Worm (Caenorhabditis elegans) whole organism, L2 larva: ENCODE results near the gene C16B8.3.
A peak's percentile ranks its signal among the peaks of the same experiment; 100 is the strongest.

Experiments used
- C34F6.9 ChIP-seq: fragments of 150-350 bp; optimal IDR thresholded peaks from 2 replicates; lab custom pipeline; 2014; ENCODE audit warnings: missing biosample characterization, missing genetic modification characterization
- F13H6.1 ChIP-seq: sonication (generic microtip); optimal IDR thresholded peaks from 2 replicates; lab custom pipeline; 2016; ENCODE audit warnings: missing genetic modification characterization, missing compliant biosample characterization
- R02D3.7 ChIP-seq: fragments of 150-350 bp; optimal IDR thresholded peaks from 2 replicates; lab custom pipeline; 2014; ENCODE audit warnings: missing biosample characterization, missing genetic modification characterization
- Y55F3AM.14 ChIP-seq: fragments of 200-800 bp; sonication (Bioruptor generic); optimal IDR thresholded peaks from 2 replicates; lab custom pipeline; 2018; ENCODE audit warnings: mild to moderate bottlenecking, missing genetic modification characterization, missing compliant biosample characterization
- ZK546.5 ChIP-seq: sonication (generic microtip); optimal IDR thresholded peaks from 2 replicates; lab custom pipeline; 2017; ENCODE audit warnings: missing biosample characterization, missing genetic modification characterization
- alr-1 ChIP-seq: fragments of 150-350 bp; optimal IDR thresholded peaks from 2 replicates; lab custom pipeline; 2014; ENCODE audit warnings: missing biosample characterization, missing genetic modification characterization
- aly-2 ChIP-seq: fragments of 150-350 bp; optimal IDR thresholded peaks from 2 replicates; lab custom pipeline; 2014; ENCODE audit warnings: missing biosample characterization, missing genetic modification characterization
- ama-1 ChIP-seq: fragments of 150-350 bp; optimal IDR thresholded peaks from 2 replicates; lab custom pipeline; 2018; ENCODE audit warnings: inconsistent platforms
- blmp-1 ChIP-seq: sonication (generic microtip); optimal IDR thresholded peaks from 2 replicates; lab custom pipeline; 2017; ENCODE audit warnings: missing genetic modification characterization, mild to moderate bottlenecking, missing compliant biosample characterization, antibody characterized with exemption, moderate library complexity; ENCODE audit not compliant: insufficient read depth
- ceh-16 ChIP-seq: fragments of 150-350 bp; optimal IDR thresholded peaks from 2 replicates; lab custom pipeline; 2014; ENCODE audit warnings: missing biosample characterization, missing genetic modification characterization
- ceh-82 ChIP-seq: fragments of 150-350 bp; optimal IDR thresholded peaks from 2 replicates; lab custom pipeline; 2014; ENCODE audit warnings: missing biosample characterization, missing genetic modification characterization
- crh-2 ChIP-seq: sonication (generic microtip); optimal IDR thresholded peaks from 2 replicates; lab custom pipeline; 2017; ENCODE audit warnings: missing biosample characterization, missing genetic modification characterization
- dmd-4 ChIP-seq: sonication (generic microtip); optimal IDR thresholded peaks from 2 replicates; lab custom pipeline; 2017; ENCODE audit warnings: missing biosample characterization, missing genetic modification characterization
- egl-27 ChIP-seq: sonication (generic microtip); optimal IDR thresholded peaks from 3 replicates; lab custom pipeline; 2017; ENCODE audit warnings: missing biosample characterization, missing genetic modification reagents, missing genetic modification characterization
- elt-1 ChIP-seq: fragments of 150-350 bp; optimal IDR thresholded peaks from 2 replicates; lab custom pipeline; 2014; ENCODE audit warnings: missing biosample characterization, missing genetic modification characterization
- elt-3 ChIP-seq: sonication (generic microtip); optimal IDR thresholded peaks from 2 replicates; lab custom pipeline; 2017; ENCODE audit warnings: missing biosample characterization, missing genetic modification characterization
- fos-1 ChIP-seq: fragments of 150-350 bp; optimal IDR thresholded peaks from 2 replicates; lab custom pipeline; 2014; ENCODE audit warnings: missing biosample characterization, missing genetic modification characterization
- gmeb-1 ChIP-seq: fragments of 150-350 bp; optimal IDR thresholded peaks from 2 replicates; lab custom pipeline; 2014; ENCODE audit warnings: missing biosample characterization, missing genetic modification characterization
- lin-11 ChIP-seq: fragments of 150-350 bp; sonication (generic microtip); optimal IDR thresholded peaks from 2 replicates; lab custom pipeline; 2014; ENCODE audit warnings: missing biosample characterization, missing genetic modification characterization, inconsistent platforms, mixed read lengths
- lin-13 ChIP-seq: fragments of 150-350 bp; optimal IDR thresholded peaks from 2 replicates; lab custom pipeline; 2014; ENCODE audit warnings: missing biosample characterization, missing genetic modification reagents, missing genetic modification characterization
- lin-39 ChIP-seq: fragments of 150-350 bp; optimal IDR thresholded peaks from 2 replicates; lab custom pipeline; 2014; ENCODE audit warnings: missing biosample characterization, missing genetic modification reagents, missing genetic modification characterization
- lsy-2 ChIP-seq, 2 experiments: fragments of 150-350 bp in 1 of 2; sonication (generic microtip) in 1 of 2; optimal IDR thresholded peaks; 2 replicates each; lab custom pipeline; 2014 to 2017; ENCODE audit warnings: missing biosample characterization in 2 of 2, missing genetic modification characterization in 2 of 2
- mab-5 ChIP-seq: fragments of 150-350 bp; optimal IDR thresholded peaks from 2 replicates; lab custom pipeline; 2014; ENCODE audit warnings: missing biosample characterization, missing genetic modification characterization
- mbf-1 ChIP-seq: sonication (generic microtip); optimal IDR thresholded peaks from 2 replicates; lab custom pipeline; 2017; ENCODE audit warnings: missing biosample characterization, missing genetic modification characterization
- mdl-1 ChIP-seq, 2 experiments: fragments of 150-350 bp in 1 of 2; sonication (generic microtip) in 1 of 2; optimal IDR thresholded peaks; 2 replicates each; lab custom pipeline; 2017; ENCODE audit warnings: missing biosample characterization in 2 of 2, missing genetic modification characterization in 2 of 2
- nhr-10 ChIP-seq: sonication (generic microtip); optimal IDR thresholded peaks from 2 replicates; lab custom pipeline; 2017; ENCODE audit warnings: missing biosample characterization, missing genetic modification characterization
- nhr-11 ChIP-seq: fragments of 150-350 bp; optimal IDR thresholded peaks from 2 replicates; lab custom pipeline; 2014; ENCODE audit warnings: missing biosample characterization, missing genetic modification characterization
- nhr-12 ChIP-seq: fragments of 150-350 bp; optimal IDR thresholded peaks from 2 replicates; lab custom pipeline; 2014; ENCODE audit warnings: missing biosample characterization, missing genetic modification characterization
- nhr-129 ChIP-seq: fragments of 150-350 bp; optimal IDR thresholded peaks from 2 replicates; lab custom pipeline; 2014; ENCODE audit warnings: missing biosample characterization, missing genetic modification characterization
- nhr-21 ChIP-seq: fragments of 150-350 bp; optimal IDR thresholded peaks from 2 replicates; lab custom pipeline; 2014; ENCODE audit warnings: missing biosample characterization, missing genetic modification characterization
- nhr-23 ChIP-seq: fragments of 150-350 bp; optimal IDR thresholded peaks from 2 replicates; lab custom pipeline; 2014; ENCODE audit warnings: missing biosample characterization, missing genetic modification reagents, missing genetic modification characterization
- nhr-237 ChIP-seq: fragments of 150-350 bp; optimal IDR thresholded peaks from 2 replicates; lab custom pipeline; 2014; ENCODE audit warnings: missing biosample characterization, missing genetic modification characterization
- nhr-25 ChIP-seq: fragments of 150-350 bp; sonication (generic microtip); optimal IDR thresholded peaks from 3 replicates; lab custom pipeline; 2014; ENCODE audit warnings: missing biosample characterization, missing genetic modification characterization
- nhr-6 ChIP-seq: fragments of 150-350 bp; optimal IDR thresholded peaks from 2 replicates; lab custom pipeline; 2014; ENCODE audit warnings: missing biosample characterization, missing genetic modification characterization
- nhr-77 ChIP-seq: fragments of 150-350 bp; optimal IDR thresholded peaks from 2 replicates; lab custom pipeline; 2014; ENCODE audit warnings: missing biosample characterization, missing genetic modification characterization
- peb-1 ChIP-seq: fragments of 150-350 bp; optimal IDR thresholded peaks from 2 replicates; lab custom pipeline; 2014; ENCODE audit warnings: missing biosample characterization, missing genetic modification characterization
- sem-4 ChIP-seq: fragments of 150-350 bp; optimal IDR thresholded peaks from 2 replicates; lab custom pipeline; 2014; ENCODE audit warnings: missing biosample characterization, missing genetic modification reagents, missing genetic modification characterization
- skn-1 ChIP-seq: sonication (generic microtip); optimal IDR thresholded peaks from 2 replicates; lab custom pipeline; 2017; ENCODE audit warnings: missing biosample characterization, missing genetic modification characterization
- sma-3 ChIP-seq: sonication (generic microtip); optimal IDR thresholded peaks from 2 replicates; lab custom pipeline; 2016; ENCODE audit warnings: missing genetic modification reagents, missing genetic modification characterization, missing compliant biosample characterization
- sma-9 ChIP-seq, 2 experiments: fragments of 150-350 bp in 1 of 2; sonication (generic microtip) in 1 of 2; optimal IDR thresholded peaks; 2 replicates each; lab custom pipeline; 2014 to 2016; ENCODE audit warnings: missing genetic modification characterization in 2 of 2, mild to moderate bottlenecking in 1 of 2, missing biosample characterization in 1 of 2, missing compliant biosample characterization in 1 of 2, missing genetic modification reagents in 1 of 2, moderate library complexity in 1 of 2
- snpc-4 ChIP-seq: fragments of 150-350 bp; optimal IDR thresholded peaks from 2 replicates; lab custom pipeline; 2014; ENCODE audit warnings: missing biosample characterization, missing genetic modification characterization
- unc-39 ChIP-seq: fragments of 150-350 bp; optimal IDR thresholded peaks from 2 replicates; lab custom pipeline; 2014; ENCODE audit warnings: missing biosample characterization, missing genetic modification characterization
- unc-55 ChIP-seq: fragments of 150-350 bp; sonication (generic microtip); optimal IDR thresholded peaks from 3 replicates; lab custom pipeline; 2014; ENCODE audit warnings: missing biosample characterization, missing genetic modification reagents, missing genetic modification characterization
- unc-62 ChIP-seq: fragments of 150-350 bp; optimal IDR thresholded peaks from 2 replicates; lab custom pipeline; 2014; ENCODE audit warnings: missing biosample characterization, missing genetic modification reagents, missing genetic modification characterization
- zag-1 ChIP-seq: fragments of 150-350 bp; optimal IDR thresholded peaks from 2 replicates; lab custom pipeline; 2014; ENCODE audit warnings: missing biosample characterization, missing genetic modification characterization
- ztf-1 ChIP-seq: fragments of 200-800 bp; sonication (Bioruptor generic); conservative IDR thresholded peaks from 2 replicates; pipeline ENCODE4 v1.3.6; 2022; ENCODE audit warnings: missing genetic modification characterization, missing compliant biosample characterization
- ztf-11 ChIP-seq: sonication (generic microtip); optimal IDR thresholded peaks from 2 replicates; lab custom pipeline; 2017; ENCODE audit warnings: missing biosample characterization, missing genetic modification characterization
- ztf-4 ChIP-seq: fragments of 150-350 bp; optimal IDR thresholded peaks from 2 replicates; lab custom pipeline; 2014; ENCODE audit warnings: missing biosample characterization, missing genetic modification characterization

The C16B8.3 gene

DNA sequence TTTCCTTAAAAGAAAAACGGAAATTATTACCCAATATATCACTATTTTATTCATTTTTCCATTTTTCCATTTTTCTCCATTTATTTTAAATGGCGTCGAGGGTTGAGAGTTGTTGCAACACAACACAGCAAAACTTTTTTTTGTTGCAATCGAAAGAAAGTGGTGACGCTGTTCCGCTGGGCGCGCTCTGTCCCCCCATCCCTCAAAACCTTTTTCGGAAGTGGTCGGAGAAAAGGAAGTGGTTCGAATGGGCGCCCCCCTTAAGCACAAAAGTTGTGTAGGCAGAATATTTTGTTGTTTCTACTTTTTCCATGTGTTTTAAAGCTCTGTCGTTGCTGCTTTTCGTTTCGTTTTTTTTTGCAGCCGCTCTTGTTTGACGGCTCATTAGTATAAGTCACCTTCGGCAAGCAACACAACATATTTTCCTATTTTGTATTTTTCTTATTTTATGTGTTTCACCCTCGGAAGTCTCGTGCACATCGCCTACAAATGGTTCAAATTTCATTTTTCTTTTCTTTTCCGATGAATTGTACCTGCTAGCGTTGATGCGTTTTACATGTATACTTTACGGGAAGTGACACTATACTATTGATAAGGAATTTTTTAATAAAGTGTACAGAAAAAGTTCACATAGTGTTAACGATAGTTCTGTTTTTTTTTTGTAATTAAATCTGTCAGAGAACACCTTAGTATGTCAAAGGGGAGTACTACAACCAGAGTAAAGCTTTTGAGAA lies 49.3 kb upstream of the C16B8.3 start:
- TF ChIP-seq snpc-4 (no peak), alr-1 (no peak), fos-1 (tag; lab: Kevin White, UChicago) (peak; percentile 36), lin-39 (no peak), dmd-4 (tag; lab: Kevin White, UChicago) (no peak), sma-9 (GFP tag; optimal IDR thresholded peaks at IDR 0.05; lab: Kevin White, UChicago) (peak; percentile 23), sma-9 (tag; optimal IDR thresholded peaks at IDR 0.05; lab: Kevin White, UChicago) (no peak)

ce11 chrX:4016113-4016512 lies 47.7 kb upstream of the C16B8.3 start, which contains the start of gene hrg-1:
Gene hrg-1 (minus strand): TSS chrX:4016221.
- no peak for TF ChIP-seq nhr-11 (tag; lab: Kevin White, UChicago)
- TF ChIP-seq nhr-6 (tag; lab: Kevin White, UChicago), result no peak
- no peak for TF ChIP-seq gmeb-1
- TF ChIP-seq unc-55 (GFP tag; lab: Kevin White, UChicago), result peak; percentile 69
- peak; percentile 69 for TF ChIP-seq lin-11 (tag; lab: Kevin White, UChicago)
- no peak for TF ChIP-seq snpc-4
- TF ChIP-seq unc-62 (GFP tag; lab: Kevin White, UChicago), result no peak
- TF ChIP-seq peb-1 (tag; lab: Kevin White, UChicago), result no peak
- no peak for TF ChIP-seq unc-39 (tag; lab: Kevin White, UChicago)
- TF ChIP-seq nhr-10 (tag; lab: Kevin White, UChicago), result no peak
- peak in 1 of 2 experiments; percentile 69 for TF ChIP-seq lsy-2 (tag; optimal IDR thresholded peaks at IDR 0.05; lab: Kevin White, UChicago)
- TF ChIP-seq mbf-1 (tag; lab: Kevin White, UChicago), result no peak
- no peak for TF ChIP-seq skn-1 (tag; lab: Kevin White, UChicago)
- TF ChIP-seq ztf-11 (tag; lab: Kevin White, UChicago), result no peak
- peak; percentile 81 for TF ChIP-seq C34F6.9 (tag; lab: Kevin White, UChicago)
- peak; percentile 56 for TF ChIP-seq zag-1 (tag; lab: Kevin White, UChicago)
- peak; percentile 80 for TF ChIP-seq fos-1 (tag; lab: Kevin White, UChicago)
- no peak for TF ChIP-seq dmd-4 (tag; lab: Kevin White, UChicago)
- peak; percentile 25 for TF ChIP-seq Y55F3AM.14 (GFP tag; lab: Kevin White, UChicago)
- no peak for TF ChIP-seq elt-3
- TF ChIP-seq mab-5 (tag; lab: Kevin White, UChicago), result peak; percentile 34
- TF ChIP-seq nhr-77 (tag; lab: Kevin White, UChicago), result no peak
- TF ChIP-seq elt-1, result no peak
- TF ChIP-seq sma-3, result peak; percentile 39
- TF ChIP-seq nhr-25 (tag; lab: Kevin White, UChicago), result peak; percentile 9
- no peak for TF ChIP-seq nhr-23 (tag; lab: Kevin White, UChicago)
- no peak for TF ChIP-seq ceh-82 (tag; lab: Kevin White, UChicago)
- no peak for TF ChIP-seq aly-2
- TF ChIP-seq F13H6.1, result peak; percentile 91
- TF ChIP-seq crh-2, result peak; percentile 62
- no peak for TF ChIP-seq ceh-16
- TF ChIP-seq nhr-12, result no peak
- TF ChIP-seq mdl-1 (tag; optimal IDR thresholded peaks at IDR 0.05; lab: Kevin White, UChicago), result peak; percentile 31 to 53
- TF ChIP-seq alr-1, result no peak
- no peak for TF ChIP-seq ztf-1 (GFP tag; lab: Robert Waterston, UW)
- TF ChIP-seq egl-27 (tag; lab: Kevin White, UChicago), result peak; percentile 59
- peak; percentile 73 for TF ChIP-seq ztf-4 (tag; lab: Kevin White, UChicago)
- TF ChIP-seq lin-39, result no peak
- no peak for TF ChIP-seq R02D3.7 (tag; lab: Kevin White, UChicago)
- peak; percentile 81 for TF ChIP-seq sem-4
- peak; percentile 70 for TF ChIP-seq sma-9 (GFP tag; optimal IDR thresholded peaks at IDR 0.05; lab: Kevin White, UChicago)
- no peak for TF ChIP-seq sma-9 (tag; optimal IDR thresholded peaks at IDR 0.05; lab: Kevin White, UChicago)
- TF ChIP-seq lin-13 (GFP tag; lab: Kevin White, UChicago), result peak; percentile 51
- TF ChIP-seq ZK546.5 (tag; lab: Kevin White, UChicago), result no peak
- no peak for TF ChIP-seq nhr-21
- TF ChIP-seq nhr-129 (tag; lab: Kevin White, UChicago), result peak; percentile 60
- TF ChIP-seq blmp-1 (tag; lab: Kevin White, UChicago), result peak; percentile 21
- TF ChIP-seq ama-1, result peak; percentile 19
- no peak for TF ChIP-seq nhr-237 (tag; lab: Kevin White, UChicago)
